Worm (Caenorhabditis elegans) whole organism, young adult: ENCODE data around the gene ZK809.8.
A peak's percentile ranks its signal among the peaks of the same experiment; 100 is the strongest.

Source experiments
- B0019.2 ChIP-seq: fragments of 200-800 bp; sonication (Bioruptor generic); conservative IDR thresholded peaks from 2 replicates; pipeline ENCODE4 v1.3.6; 2022; ENCODE audit warnings: missing genetic modification reagents, missing genetic modification characterization, missing compliant biosample characterization
- F22D6.2 ChIP-seq: sonication (generic microtip); optimal IDR thresholded peaks from 2 replicates; lab custom pipeline; 2016; ENCODE audit warnings: mild to moderate bottlenecking, missing genetic modification characterization, missing compliant biosample characterization
- F39B2.1 ChIP-seq: fragments of 200-800 bp; sonication (Bioruptor generic); IDR thresholded peaks from 2 replicates; pipeline ENCODE4 v1.3.6; 2022; ENCODE audit warnings: missing genetic modification reagents, missing genetic modification characterization, missing compliant biosample characterization
- F49E8.2 ChIP-seq: sonication (generic microtip); optimal IDR thresholded peaks from 3 replicates; lab custom pipeline; 2017; ENCODE audit warnings: missing genetic modification characterization, mild to moderate bottlenecking, missing compliant biosample characterization, antibody characterized with exemption, moderate library complexity; ENCODE audit not compliant: insufficient read depth
- F52B5.7 ChIP-seq: sonication (generic microtip); optimal IDR thresholded peaks from 2 replicates; lab custom pipeline; 2016; ENCODE audit warnings: mild to moderate bottlenecking, missing genetic modification characterization, missing compliant biosample characterization
- F55B11.4 ChIP-seq: sonication (generic microtip); optimal IDR thresholded peaks from 2 replicates; lab custom pipeline; 2016; ENCODE audit warnings: missing compliant biosample characterization, missing genetic modification characterization, borderline replicate concordance; ENCODE audit not compliant: insufficient read depth
- T26A5.8 ChIP-seq: sonication (generic microtip); optimal IDR thresholded peaks from 2 replicates; lab custom pipeline; 2016; ENCODE audit warnings: missing genetic modification characterization, missing compliant biosample characterization
- Y79H2A.3 ChIP-seq: fragments of 200-800 bp; sonication (Bioruptor generic); conservative IDR thresholded peaks from 2 replicates; pipeline ENCODE4 v1.3.6; 2022; ENCODE audit warnings: missing genetic modification reagents, missing genetic modification characterization, missing compliant biosample characterization
- Y95B8A.8 ChIP-seq: fragments of 200-800 bp; sonication (Bioruptor generic); IDR thresholded peaks from 2 replicates; pipeline ENCODE4 v1.3.6; 2022; ENCODE audit warnings: missing genetic modification reagents, missing genetic modification characterization, missing compliant biosample characterization
- akir-1 ChIP-seq: fragments of 200-800 bp; sonication (Bioruptor generic); optimal IDR thresholded peaks from 2 replicates; lab custom pipeline; 2018; ENCODE audit warnings: mild to moderate bottlenecking, missing genetic modification characterization, moderate library complexity, missing compliant biosample characterization
- ama-1 ChIP-seq, 3 experiments: fragments of 150-350 bp in 1 of 3; sonication (generic microtip) in 2 of 3; optimal IDR thresholded peaks; 2 replicates each; lab custom pipeline; 2014 to 2018; ENCODE audit warnings: missing biosample characterization in 2 of 3, missing genetic modification characterization in 2 of 3, missing genetic modification reagents in 2 of 3
- athp-1 ChIP-seq: sonication (generic microtip); optimal IDR thresholded peaks from 2 replicates; lab custom pipeline; 2017; ENCODE audit warnings: mild to moderate bottlenecking, missing genetic modification characterization, missing compliant biosample characterization
- bed-2 ChIP-seq: fragments of 200-800 bp; sonication (Bioruptor generic); IDR thresholded peaks from 2 replicates; pipeline ENCODE4 v1.3.6; 2022; ENCODE audit warnings: missing genetic modification reagents, missing genetic modification characterization, missing compliant biosample characterization
- cebp-1 ChIP-seq, 2 experiments: fragments of 200-800 bp in 1 of 2; sonication (Bioruptor generic) in 1 of 2; sonication (generic microtip) in 1 of 2; IDR thresholded peaks in 1 of 2; optimal IDR thresholded peaks in 1 of 2; 2 replicates each; pipeline versions ENCODE4 v1.3.6 to Lab custom; 2017 to 2022; ENCODE audit warnings: missing compliant biosample characterization in 2 of 2, missing genetic modification characterization in 2 of 2, mild to moderate bottlenecking in 1 of 2, missing genetic modification reagents in 1 of 2, moderate library complexity in 1 of 2
- ceh-100 ChIP-seq: fragments of 200-800 bp; sonication (Bioruptor generic); IDR thresholded peaks from 2 replicates; pipeline ENCODE4 v1.3.6; 2022; ENCODE audit warnings: missing genetic modification reagents, missing genetic modification characterization, missing compliant biosample characterization
- ceh-27 ChIP-seq: fragments of 200-800 bp; sonication (Bioruptor generic); optimal IDR thresholded peaks from 2 replicates; lab custom pipeline; 2018; ENCODE audit warnings: mild to moderate bottlenecking, missing genetic modification characterization, moderate library complexity, missing compliant biosample characterization
- ceh-40 ChIP-seq: fragments of 200-800 bp; sonication (Bioruptor generic); IDR thresholded peaks from 2 replicates; pipeline ENCODE4 v1.3.6; 2022; ENCODE audit warnings: missing genetic modification characterization, missing compliant biosample characterization
- ceh-58 ChIP-seq: fragments of 200-800 bp; sonication (Bioruptor generic); IDR thresholded peaks from 2 replicates; pipeline ENCODE4 v1.3.6; 2022; ENCODE audit warnings: missing genetic modification characterization, missing compliant biosample characterization
- ceh-91 ChIP-seq: fragments of 200-800 bp; sonication (Bioruptor generic); IDR thresholded peaks from 2 replicates; pipeline ENCODE4 v1.3.6; 2022; ENCODE audit warnings: missing genetic modification reagents, missing genetic modification characterization, missing compliant biosample characterization
- chd-7 ChIP-seq: sonication (generic microtip); optimal IDR thresholded peaks from 2 replicates; lab custom pipeline; 2016; ENCODE audit warnings: mild to moderate bottlenecking, missing genetic modification characterization, moderate library complexity, missing compliant biosample characterization
- dpff-1 ChIP-seq: sonication (generic microtip); optimal IDR thresholded peaks from 2 replicates; lab custom pipeline; 2017; ENCODE audit warnings: mild to moderate bottlenecking, missing genetic modification characterization, missing compliant biosample characterization
- dpl-1 ChIP-seq: fragments of 150-350 bp; optimal IDR thresholded peaks from 2 replicates; lab custom pipeline; 2014; ENCODE audit warnings: missing biosample characterization, missing genetic modification reagents, missing genetic modification characterization
- egl-18 ChIP-seq: fragments of 200-800 bp; sonication (Bioruptor generic); IDR thresholded peaks from 2 replicates; pipeline ENCODE4 v1.3.6; 2022; ENCODE audit warnings: missing genetic modification reagents, missing genetic modification characterization, missing compliant biosample characterization
- ets-4 ChIP-seq: fragments of 200-800 bp; sonication (Bioruptor generic); optimal IDR thresholded peaks from 2 replicates; lab custom pipeline; 2018; ENCODE audit warnings: mild to moderate bottlenecking, missing genetic modification characterization, missing compliant biosample characterization
- him-1 ChIP-seq: sonication (generic microtip); optimal IDR thresholded peaks from 2 replicates; lab custom pipeline; 2016; ENCODE audit warnings: missing genotype, missing genetic modification reagents, missing genetic modification characterization, missing compliant biosample characterization
- hlh-12 ChIP-seq: sonication (generic microtip); optimal IDR thresholded peaks from 2 replicates; lab custom pipeline; 2016; ENCODE audit warnings: missing genetic modification characterization, missing compliant biosample characterization
- hmg-20 ChIP-seq: fragments of 200-800 bp; sonication (Bioruptor generic); IDR thresholded peaks from 2 replicates; pipeline ENCODE4 v1.3.6; 2022; ENCODE audit warnings: missing genetic modification reagents, missing genetic modification characterization, missing compliant biosample characterization
- hsf-1 ChIP-seq: fragments of 200-800 bp; sonication (Bioruptor generic); IDR thresholded peaks from 2 replicates; pipeline ENCODE4 v1.3.6; 2022; ENCODE audit warnings: missing genetic modification reagents, missing genetic modification characterization, missing compliant biosample characterization
- lin-40 ChIP-seq: sonication (generic microtip); optimal IDR thresholded peaks from 2 replicates; lab custom pipeline; 2016; ENCODE audit warnings: missing genetic modification characterization, mild to moderate bottlenecking, missing compliant biosample characterization, missing genotype, missing genetic modification reagents
- lin-54 ChIP-seq: fragments of 200-800 bp; sonication (Bioruptor generic); optimal IDR thresholded peaks from 2 replicates; lab custom pipeline; 2018; ENCODE audit warnings: mild to moderate bottlenecking, missing genetic modification characterization, missing compliant biosample characterization
- madf-6 ChIP-seq: fragments of 200-800 bp; sonication (Bioruptor generic); IDR thresholded peaks from 2 replicates; pipeline ENCODE4 v1.3.6; 2022; ENCODE audit warnings: missing genetic modification reagents, missing genetic modification characterization, missing compliant biosample characterization
- mes-4 ChIP-seq: sonication (generic microtip); optimal IDR thresholded peaks from 2 replicates; lab custom pipeline; 2016; ENCODE audit warnings: missing genotype, missing genetic modification characterization, missing compliant biosample characterization
- nfya-2 ChIP-seq: fragments of 200-800 bp; sonication (Bioruptor generic); IDR thresholded peaks from 2 replicates; pipeline ENCODE4 v1.3.6; 2022; ENCODE audit warnings: missing genetic modification reagents, missing genetic modification characterization, missing compliant biosample characterization
- nfyb-1 ChIP-seq: fragments of 200-800 bp; sonication (Bioruptor generic); IDR thresholded peaks from 2 replicates; pipeline ENCODE4 v1.3.6; 2022; ENCODE audit warnings: missing genetic modification reagents, missing genetic modification characterization, missing compliant biosample characterization
- nhr-80 ChIP-seq: sonication (generic microtip); optimal IDR thresholded peaks from 2 replicates; lab custom pipeline; 2016; ENCODE audit warnings: missing genetic modification characterization, missing compliant biosample characterization
- pbrm-1 ChIP-seq: fragments of 200-800 bp; sonication (Bioruptor generic); IDR thresholded peaks from 2 replicates; pipeline ENCODE4 v1.3.6; 2022; ENCODE audit warnings: missing genetic modification reagents, missing genetic modification characterization, missing compliant biosample characterization
- sdz-38 ChIP-seq: sonication (generic microtip); optimal IDR thresholded peaks from 2 replicates; lab custom pipeline; 2016; ENCODE audit warnings: missing genotype, missing genetic modification characterization, missing compliant biosample characterization
- sea-2 ChIP-seq: fragments of 200-800 bp; sonication (Bioruptor generic); IDR thresholded peaks from 2 replicates; pipeline ENCODE4 v1.3.6; 2022; ENCODE audit warnings: missing genetic modification characterization, missing compliant biosample characterization
- snpc-1.3 ChIP-seq: sonication (generic microtip); optimal IDR thresholded peaks from 2 replicates; lab custom pipeline; 2017; ENCODE audit warnings: missing genetic modification characterization, mild to moderate bottlenecking, missing compliant biosample characterization, antibody characterized with exemption, moderate library complexity, missing genotype, missing genetic modification reagents; ENCODE audit not compliant: insufficient read depth
- unc-130 ChIP-seq: sonication (generic microtip); optimal IDR thresholded peaks from 2 replicates; lab custom pipeline; 2016; ENCODE audit warnings: missing genetic modification reagents, missing genetic modification characterization, missing compliant biosample characterization
- unc-62 ChIP-seq: fragments of 150-350 bp; optimal IDR thresholded peaks from 2 replicates; lab custom pipeline; 2014; ENCODE audit warnings: missing biosample characterization, missing genetic modification reagents, missing genetic modification characterization
- zim-3 ChIP-seq: sonication (generic microtip); optimal IDR thresholded peaks from 2 replicates; lab custom pipeline; 2017; ENCODE audit warnings: mild to moderate bottlenecking, missing genetic modification characterization, moderate library complexity, missing compliant biosample characterization
- ztf-22 ChIP-seq: fragments of 200-800 bp; sonication (Bioruptor generic); optimal IDR thresholded peaks from 2 replicates; lab custom pipeline; 2018; ENCODE audit warnings: mild to moderate bottlenecking, missing genetic modification characterization, moderate library complexity, missing compliant biosample characterization
- ztf-28 ChIP-seq: fragments of 200-800 bp; sonication (Bioruptor generic); IDR thresholded peaks from 2 replicates; pipeline ENCODE4 v1.3.6; 2022; ENCODE audit warnings: missing genetic modification reagents, missing genetic modification characterization, missing compliant biosample characterization
- ztf-6 ChIP-seq: fragments of 200-800 bp; sonication (Bioruptor generic); IDR thresholded peaks from 2 replicates; pipeline ENCODE4 v1.3.6; 2022; ENCODE audit warnings: missing genetic modification reagents, missing genetic modification characterization, missing compliant biosample characterization

Gene ZK809.8

DNA sequence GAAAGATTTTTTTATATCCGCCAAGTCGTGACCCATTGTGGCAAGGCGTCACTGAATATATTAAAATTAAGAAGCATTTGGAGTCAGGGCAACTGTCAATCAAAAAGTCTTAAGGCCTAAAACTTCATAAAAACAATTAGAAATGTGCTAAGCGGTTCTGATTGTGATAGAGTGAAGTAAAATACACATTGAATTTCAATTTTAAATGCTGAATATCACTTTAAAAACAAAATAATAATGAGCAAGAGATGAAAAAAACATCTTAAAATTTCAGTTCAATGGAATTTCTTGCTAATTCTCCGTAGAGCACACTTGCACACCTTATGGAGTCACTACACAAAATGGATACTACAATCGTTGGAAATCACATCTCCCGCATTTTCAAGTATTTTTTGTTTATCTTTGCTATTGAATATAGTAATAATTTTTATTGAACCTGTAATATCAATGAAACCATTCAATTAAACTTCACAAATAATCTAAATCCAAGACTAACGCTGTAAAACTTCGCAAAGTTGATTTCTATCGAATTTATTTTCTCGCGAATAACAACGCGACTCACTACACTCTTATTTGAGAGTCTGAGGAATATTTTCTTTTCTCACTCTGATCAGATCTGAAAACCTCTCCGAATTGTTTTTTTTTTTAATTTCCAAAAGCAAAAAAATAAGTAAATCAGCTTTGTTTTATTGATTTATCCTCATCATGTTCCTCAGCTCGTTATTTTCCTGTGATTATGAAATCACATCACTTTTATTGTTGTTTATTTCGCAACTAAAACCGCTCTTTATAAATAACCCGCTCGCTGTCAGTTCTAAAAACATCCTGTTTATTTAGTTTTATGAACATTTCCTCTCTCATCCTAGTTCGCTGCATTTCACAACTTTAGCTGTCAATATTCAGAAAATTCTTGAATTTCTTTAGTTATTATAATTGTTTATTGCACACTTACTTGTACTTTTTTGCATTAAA, 13.1 kb downstream of the ZK809.8 start, which contains the start of gene mars-1 (continued):
- TF ChIP-seq Y79H2A.3 (GFP tag; lab: Robert Waterston, UW) (no peak), hlh-12 (no peak), Y95B8A.8 (GFP tag; lab: Robert Waterston, UW) (no peak), unc-62 (GFP tag; lab: Kevin White, UChicago) (no peak), ztf-28 (GFP tag; lab: Robert Waterston, UW) (no peak), sea-2 (GFP tag; lab: Robert Waterston, UW) (no peak), athp-1 (tag; lab: Kevin White, UChicago) (no peak), cebp-1 (GFP tag; IDR thresholded peaks at IDR 0.05; lab: Robert Waterston, UW) (peak; percentile 48; the same call in 1 of the 2 replicates), cebp-1 (tag; optimal IDR thresholded peaks at IDR 0.05; lab: Kevin White, UChicago) (peak; percentile 94), dpff-1 (tag; lab: Kevin White, UChicago) (no peak), chd-7 (tag; lab: Kevin White, UChicago) (no peak), ztf-22 (GFP tag; lab: Kevin White, UChicago) (no peak), ama-1 (optimal IDR thresholded peaks at IDR 0.05; lab: Kevin White, UChicago) (no peak), ama-1 (GFP tag; optimal IDR thresholded peaks at IDR 0.05; lab: Kevin White, UChicago) (no peak), sdz-38 (tag; lab: Kevin White, UChicago) (no peak), ceh-100 (GFP tag; lab: Robert Waterston, UW) (peak; percentile 95), ztf-6 (no peak), madf-6 (GFP tag; lab: Robert Waterston, UW) (no peak), F22D6.2 (no peak), ceh-27 (GFP tag; lab: Kevin White, UChicago) (peak; percentile 8), ets-4 (GFP tag; lab: Kevin White, UChicago) (no peak), hmg-20 (GFP tag; lab: Robert Waterston, UW) (no peak), ceh-58 (GFP tag; lab: Robert Waterston, UW) (no peak), F52B5.7 (no peak), ceh-91 (GFP tag; lab: Robert Waterston, UW) (no peak), B0019.2 (GFP tag; lab: Robert Waterston, UW) (no peak), lin-40 (tag; lab: Kevin White, UChicago) (peak; percentile 18), ceh-40 (GFP tag; lab: Robert Waterston, UW) (no peak), zim-3 (tag; lab: Kevin White, UChicago) (no peak), bed-2 (GFP tag; lab: Robert Waterston, UW) (no peak), akir-1 (GFP tag; lab: Kevin White, UChicago) (no peak), T26A5.8 (tag; lab: Kevin White, UChicago) (no peak), hsf-1 (GFP tag; lab: Robert Waterston, UW) (no peak), dpl-1 (GFP tag; lab: Kevin White, UChicago) (no peak), egl-18 (no peak), him-1 (tag; lab: Kevin White, UChicago) (no peak), snpc-1.3 (no peak), mes-4 (no peak), nfyb-1 (0 out of 2 replicates have a peak, but pooled peaks have one; percentile 42), nhr-80 (tag; lab: Kevin White, UChicago) (peak; percentile 44), F39B2.1 (GFP tag; lab: Robert Waterston, UW) (no peak), unc-130 (GFP tag; lab: Kevin White, UChicago) (peak; percentile 49), pbrm-1 (GFP tag; lab: Robert Waterston, UW) (0 out of 2 replicates have a peak, but pooled peaks have one; percentile 24), F49E8.2 (no peak), nfya-2 (GFP tag; lab: Robert Waterston, UW) (no peak), lin-54 (GFP tag; lab: Kevin White, UChicago) (peak; percentile 41), F55B11.4 (no peak)
